Worm (Caenorhabditis elegans) whole organism, L3 larva: Measurements from ENCODE around the gene Y71H2AM.3.

ENCODE experiments used
- ZK546.5 ChIP-seq: sonication (generic microtip); optimal IDR thresholded peaks from 2 replicates; lab custom pipeline; 2017; ENCODE audit warnings: missing biosample characterization, missing genetic modification characterization
- egl-27 ChIP-seq: sonication (generic microtip); optimal IDR thresholded peaks from 4 replicates; lab custom pipeline; 2017; ENCODE audit warnings: missing biosample characterization, missing genetic modification reagents, missing genetic modification characterization
- fos-1 ChIP-seq: fragments of 150-350 bp; optimal IDR thresholded peaks from 2 replicates; lab custom pipeline; 2014; ENCODE audit warnings: missing biosample characterization, missing genetic modification characterization
- lin-15B ChIP-seq: fragments of 150-350 bp; optimal IDR thresholded peaks from 2 replicates; lab custom pipeline; 2014; ENCODE audit warnings: missing biosample characterization, missing genetic modification characterization
- nfya-1 ChIP-seq: sonication (generic microtip); optimal IDR thresholded peaks from 2 replicates; lab custom pipeline; 2017; ENCODE audit warnings: missing genetic modification characterization, mild to moderate bottlenecking, missing compliant biosample characterization, antibody characterized with exemption, moderate library complexity; ENCODE audit not compliant: insufficient read depth
- nhr-11 ChIP-seq: fragments of 150-350 bp; optimal IDR thresholded peaks from 2 replicates; lab custom pipeline; 2014; ENCODE audit warnings: missing biosample characterization, missing genetic modification characterization
- nhr-12 ChIP-seq: fragments of 150-350 bp; optimal IDR thresholded peaks from 2 replicates; lab custom pipeline; 2014; ENCODE audit warnings: missing biosample characterization, missing genetic modification characterization
- nhr-237 ChIP-seq: fragments of 150-350 bp; optimal IDR thresholded peaks from 2 replicates; lab custom pipeline; 2014; ENCODE audit warnings: missing biosample characterization, missing genetic modification characterization
- pha-4 ChIP-seq: fragments of 150-350 bp; optimal IDR thresholded peaks from 2 replicates; lab custom pipeline; 2014; ENCODE audit warnings: missing biosample characterization, missing genetic modification reagents, missing genetic modification characterization
- snpc-4 ChIP-seq: fragments of 150-350 bp; optimal IDR thresholded peaks from 2 replicates; lab custom pipeline; 2014; ENCODE audit warnings: missing biosample characterization, missing genetic modification characterization
- zag-1 ChIP-seq: fragments of 150-350 bp; optimal IDR thresholded peaks from 2 replicates; lab custom pipeline; 2014; ENCODE audit warnings: missing biosample characterization, missing genetic modification characterization

- no peak for TF ChIP-seq nhr-12 (tag; lab: Kevin White, UChicago)
- no peak for TF ChIP-seq egl-27 (tag; lab: Kevin White, UChicago)
- no peak for TF ChIP-seq ZK546.5 (tag; lab: Kevin White, UChicago)
- no peak for TF ChIP-seq snpc-4 (tag; lab: Kevin White, UChicago)
- no peak for TF ChIP-seq zag-1 (tag; lab: Kevin White, UChicago)
- no peak for TF ChIP-seq nfya-1 (tag; lab: Kevin White, UChicago)
- no peak for TF ChIP-seq pha-4 (tag; lab: Kevin White, UChicago)
- no peak for TF ChIP-seq lin-15B (tag; lab: Kevin White, UChicago)
- TF ChIP-seq nhr-237 (tag; lab: Kevin White, UChicago), result no peak
- TF ChIP-seq nhr-11, result no peak
- TF ChIP-seq fos-1, result no peak
Observed at ce11 chrIII:2759308-2759707, 45.9 kb upstream of the Y71H2AM.3 start.
